Fruit fly (Drosophila melanogaster) whole organism: ENCODE data around the gene p38b.

Experiments
- CG8478 ChIP-seq: fragments of >200 bp; optimal IDR thresholded peaks from 2 replicates; lab custom pipeline; 2018; ENCODE audit warnings: inconsistent platforms
- Dll ChIP-seq: fragments of >200 bp; optimal IDR thresholded peaks from 2 replicates; lab custom pipeline; 2017
- EcR ChIP-seq, 2 experiments: fragments of >200 bp; optimal IDR thresholded peaks; 2 replicates each; lab custom pipeline; 2017; ENCODE audit warnings: missing biosample characterization in 2 of 2, missing genetic modification characterization in 2 of 2, missing genetic modification reagents in 2 of 2
- pan ChIP-seq: fragments of >200 bp; optimal IDR thresholded peaks from 2 replicates; lab custom pipeline; 2017
- psq ChIP-seq: fragments of >200 bp; optimal IDR thresholded peaks from 2 replicates; lab custom pipeline; 2017
- usp ChIP-seq: fragments of >200 bp; optimal IDR thresholded peaks from 2 replicates; lab custom pipeline; 2017; ENCODE audit warnings: missing biosample characterization, missing genetic modification characterization, mixed read lengths

dm6 chr2L:13807959-13808358, 27.5 kb downstream of the p38b start:
- TF ChIP-seq CG8478 (lab: Kevin White, UChicago) (no peak), pan (no peak), usp (GFP tag; lab: Kevin White, UChicago) (no peak), psq (no peak), EcR (GFP tag; optimal IDR thresholded peaks at IDR 0.05; lab: Kevin White, UChicago) (no peak), Dll (lab: Kevin White, UChicago) (no peak)
